Fruit fly (Drosophila melanogaster): Measurements from ENCODE around the gene CG45065.
A peak's percentile ranks its signal among the peaks of the same experiment; 100 is the strongest.

DNA sequence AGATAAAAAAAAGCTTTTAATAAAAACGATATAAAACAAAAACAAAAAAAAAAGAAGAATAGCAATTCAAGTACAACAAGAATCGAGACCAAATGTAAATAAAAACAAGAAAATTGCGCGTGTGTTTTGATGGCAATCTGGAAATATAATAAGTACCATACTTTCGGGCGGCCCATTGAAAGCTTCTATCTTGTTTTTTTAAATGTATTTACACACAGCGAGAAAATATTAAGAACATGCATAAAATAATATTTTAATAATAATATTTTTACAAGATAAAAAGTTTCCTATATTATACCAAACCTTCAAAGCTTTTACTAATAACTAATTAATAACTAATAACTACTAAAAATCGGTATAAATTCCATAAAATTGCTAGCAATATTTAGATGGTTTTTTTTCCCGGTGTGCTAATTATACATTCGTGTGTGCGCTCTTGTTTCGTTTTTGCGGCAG, 41.9 kb downstream of the CG45065 start:
- TF ChIP-seq CG14711 (tag; optimal IDR thresholded peaks at IDR 0.05) (peak; percentile 37), CG5204 (GFP tag; optimal IDR thresholded peaks at IDR 0.05) (no peak), bab1 (GFP tag; optimal IDR thresholded peaks at IDR 0.05) (peak; percentile 10), tj (GFP tag; optimal IDR thresholded peaks at IDR 0.05) (no peak), CG12768 (GFP tag; optimal IDR thresholded peaks at IDR 0.05) (no peak), Crg-1 (GFP tag; optimal IDR thresholded peaks at IDR 0.05) (no peak), Mnt (GFP tag; optimal IDR thresholded peaks at IDR 0.05) (no peak), CG11617 (GFP tag; optimal IDR thresholded peaks at IDR 0.05) (no peak), ovo (GFP tag; optimal IDR thresholded peaks at IDR 0.05) (no peak), cic (GFP tag; optimal IDR thresholded peaks at IDR 0.05) (no peak)
